Worm (Caenorhabditis elegans) whole organism, midembryonic: ENCODE measurements around the gene C52G5.2.

Experiments
- T22C8.4 ChIP-seq: fragments of 200-800 bp; sonication (Bioruptor generic); IDR thresholded peaks from 2 replicates; pipeline ENCODE4 v1.3.6; 2022; ENCODE audit warnings: missing genetic modification characterization, missing compliant biosample characterization
- cog-1 ChIP-seq: sonication (generic microtip); optimal IDR thresholded peaks from 2 replicates; lab custom pipeline; 2016; ENCODE audit warnings: missing genetic modification characterization, missing compliant biosample characterization
- flt-1 ChIP-seq: fragments of 200-800 bp; sonication (Bioruptor generic); IDR thresholded peaks from 2 replicates; pipeline ENCODE4 v1.3.6; 2022; ENCODE audit warnings: missing genetic modification characterization, missing compliant biosample characterization
- klf-2 ChIP-seq: fragments of 200-800 bp; sonication (Bioruptor generic); conservative IDR thresholded peaks from 2 replicates; pipeline ENCODE4 v1.3.6; 2022; ENCODE audit warnings: missing genetic modification reagents, missing genetic modification characterization, missing compliant biosample characterization
- med-1 ChIP-seq: sonication (generic microtip); optimal IDR thresholded peaks from 2 replicates; lab custom pipeline; 2017; ENCODE audit warnings: missing genetic modification characterization, mild to moderate bottlenecking, missing compliant biosample characterization, antibody characterized with exemption, missing genetic modification reagents; ENCODE audit not compliant: insufficient read depth
- ref-1 ChIP-seq: fragments of 200-800 bp; sonication (Bioruptor generic); conservative IDR thresholded peaks from 2 replicates; pipeline ENCODE4 v1.3.6; 2022; ENCODE audit warnings: missing genetic modification reagents, missing genetic modification characterization, missing compliant biosample characterization
- tab-1 ChIP-seq: fragments of 200-800 bp; sonication (Bioruptor generic); IDR thresholded peaks from 2 replicates; pipeline ENCODE4 v1.3.6; 2022; ENCODE audit warnings: missing genetic modification characterization, missing compliant biosample characterization
- ztf-23 ChIP-seq: fragments of 200-800 bp; sonication (Bioruptor generic); IDR thresholded peaks from 2 replicates; pipeline ENCODE4 v1.3.6; 2022; ENCODE audit warnings: missing genetic modification reagents, missing genetic modification characterization, missing compliant biosample characterization
- ztf-29 ChIP-seq: fragments of 200-800 bp; sonication (Bioruptor generic); IDR thresholded peaks from 2 replicates; pipeline ENCODE4 v1.3.6; 2022; ENCODE audit warnings: missing genetic modification reagents, missing genetic modification characterization, missing compliant biosample characterization

Gene C52G5.2

DNA sequence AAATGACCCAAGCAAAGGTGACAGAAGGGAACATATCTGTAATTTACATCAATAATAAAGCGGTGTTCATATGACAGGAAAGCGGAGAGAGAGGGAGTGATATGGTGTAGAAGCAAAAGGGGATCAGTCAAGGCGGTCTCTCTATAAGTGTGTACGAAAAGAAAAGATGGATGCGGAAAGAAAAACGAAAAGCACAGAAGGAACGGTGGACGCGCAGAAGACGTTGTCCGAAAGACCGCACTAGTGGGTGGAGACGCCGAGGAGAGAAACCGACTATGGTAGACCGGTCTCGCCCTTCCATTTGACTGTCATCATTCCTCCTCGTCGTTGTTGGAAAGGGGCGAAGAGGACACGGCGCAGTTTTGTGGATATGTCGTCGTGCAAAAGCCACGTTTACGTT is at the start of gene C52G5.2:
Gene C52G5.2 (plus strand): TSS at position 301 of the 400 bp plus-strand sequence.
- TF ChIP-seq cog-1 (tag; lab: Kevin White, UChicago) (no peak), ztf-23 (GFP tag; lab: Robert Waterston, UW) (no peak), ztf-29 (GFP tag; lab: Robert Waterston, UW) (no peak), ref-1 (no peak), tab-1 (GFP tag; lab: Robert Waterston, UW) (no peak), med-1 (GFP tag; lab: Kevin White, UChicago) (no peak), klf-2 (GFP tag; lab: Robert Waterston, UW) (no peak), T22C8.4 (GFP tag; lab: Robert Waterston, UW) (no peak), flt-1 (GFP tag; lab: Robert Waterston, UW) (no peak)

DNA sequence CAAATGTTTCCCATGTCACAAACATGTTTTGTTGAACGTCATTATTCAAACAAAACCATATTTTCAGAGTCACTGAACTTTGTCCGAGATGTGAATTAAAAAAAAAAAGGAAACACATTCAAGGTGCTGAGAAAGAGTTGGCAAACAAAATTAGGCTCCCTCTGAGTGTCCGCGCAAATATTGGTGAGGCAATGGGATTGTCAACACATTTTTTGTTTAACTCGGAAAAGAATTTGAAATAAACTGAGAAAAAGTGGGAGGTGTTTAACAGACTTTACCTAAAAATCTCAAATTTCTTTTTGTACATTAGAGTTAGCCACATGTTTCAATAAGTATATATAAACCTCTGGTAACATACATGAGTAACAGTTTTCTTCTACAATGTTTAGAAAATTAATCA is 49.3 kb upstream of the C52G5.2 start, which contains the start of gene abf-6:
Gene abf-6 (plus strand): TSS at position 323 of the 400 bp plus-strand sequence.
- no peak for TF ChIP-seq T22C8.4 (GFP tag; lab: Robert Waterston, UW)

DNA sequence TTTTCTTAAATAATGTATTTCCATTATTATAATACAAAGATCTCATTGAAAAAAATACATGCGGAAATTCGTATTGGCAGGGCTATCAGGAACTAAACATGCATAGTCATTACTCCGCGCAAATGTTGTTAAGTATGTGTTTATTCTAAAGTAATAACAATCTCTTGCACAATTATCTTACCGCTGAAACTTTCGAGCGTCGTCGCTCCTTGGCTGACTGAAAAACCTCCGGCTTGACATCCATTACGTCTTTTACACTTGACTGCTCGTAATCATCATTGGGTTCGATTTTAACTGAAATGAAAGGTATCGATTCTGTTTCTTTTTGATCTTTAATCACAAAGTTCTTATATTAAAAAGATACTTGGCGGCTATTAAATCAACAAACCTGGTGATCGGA is 43.3 kb upstream of the C52G5.2 start:
- no peak for TF ChIP-seq cog-1 (tag; lab: Kevin White, UChicago)

DNA sequence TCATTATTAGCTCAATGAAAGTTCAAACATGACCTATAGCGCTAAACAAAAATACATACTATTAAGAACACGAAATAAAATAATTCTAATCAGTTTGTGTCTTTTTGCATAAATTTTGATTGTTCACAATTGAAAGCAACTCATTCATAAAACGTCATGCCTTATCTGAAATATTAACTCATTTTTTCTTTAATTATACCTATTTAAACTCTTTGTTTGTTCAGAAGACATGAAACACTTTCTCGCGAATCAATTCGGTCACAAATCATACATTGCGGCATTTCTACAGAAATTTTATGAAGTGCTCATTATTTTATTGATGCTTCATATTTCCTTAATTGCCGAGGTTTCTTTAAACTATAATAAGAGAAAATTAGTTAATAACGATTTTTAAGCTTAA is 36.2 kb upstream of the C52G5.2 start:
- TF ChIP-seq ztf-23 (GFP tag; lab: Robert Waterston, UW) (no peak), ref-1 (no peak), T22C8.4 (GFP tag; lab: Robert Waterston, UW) (no peak), med-1 (GFP tag; lab: Kevin White, UChicago) (no peak), tab-1 (GFP tag; lab: Robert Waterston, UW) (no peak), flt-1 (GFP tag; lab: Robert Waterston, UW) (no peak), cog-1 (tag; lab: Kevin White, UChicago) (no peak), ztf-29 (GFP tag; lab: Robert Waterston, UW) (no peak), klf-2 (GFP tag; lab: Robert Waterston, UW) (no peak)

DNA sequence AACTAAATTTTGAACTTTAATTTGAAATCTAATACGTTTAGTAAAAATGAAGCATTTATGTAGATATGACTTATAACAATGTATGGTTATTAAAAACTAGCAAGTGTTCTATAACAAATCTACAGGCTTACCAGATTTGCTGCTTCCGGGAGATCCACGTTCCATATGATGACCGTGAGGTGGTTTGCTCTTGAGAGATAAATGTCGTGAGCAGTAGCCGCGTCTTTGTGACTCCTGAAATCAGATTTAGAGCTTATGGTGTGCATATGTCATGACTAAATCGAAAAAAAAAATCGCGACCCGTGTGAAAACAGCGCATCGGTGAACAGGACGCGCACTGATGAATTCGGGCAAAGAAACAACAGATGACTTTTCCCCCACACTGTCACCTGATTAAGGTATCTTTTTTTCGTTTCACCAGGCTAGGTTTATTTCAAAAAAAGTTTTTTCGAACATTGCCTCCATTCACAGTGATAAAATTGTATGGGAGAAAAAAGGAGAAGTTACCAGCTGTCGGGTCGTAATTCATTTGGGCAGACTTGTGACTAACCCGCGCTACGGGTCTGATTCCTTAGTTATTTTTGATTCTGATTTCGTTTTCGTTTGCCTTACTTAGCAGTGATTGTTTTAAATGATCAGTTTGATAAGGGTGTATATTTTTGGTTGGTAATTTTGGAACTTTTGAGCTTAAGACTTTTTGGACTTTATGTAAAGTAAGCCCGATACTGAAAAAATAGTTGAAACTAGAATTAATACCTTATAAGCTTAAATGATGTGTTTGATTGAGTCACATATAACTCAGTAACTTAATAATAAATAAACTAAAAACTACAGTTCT is 34.8 kb upstream of the C52G5.2 start, which contains the start of gene nhr-27:
Gene nhr-27 (minus strand): TSS at position 234 of the 838 bp plus-strand sequence.
- TF ChIP-seq ztf-29 (GFP tag; lab: Robert Waterston, UW) (no peak), tab-1 (GFP tag; lab: Robert Waterston, UW) (no peak)

DNA sequence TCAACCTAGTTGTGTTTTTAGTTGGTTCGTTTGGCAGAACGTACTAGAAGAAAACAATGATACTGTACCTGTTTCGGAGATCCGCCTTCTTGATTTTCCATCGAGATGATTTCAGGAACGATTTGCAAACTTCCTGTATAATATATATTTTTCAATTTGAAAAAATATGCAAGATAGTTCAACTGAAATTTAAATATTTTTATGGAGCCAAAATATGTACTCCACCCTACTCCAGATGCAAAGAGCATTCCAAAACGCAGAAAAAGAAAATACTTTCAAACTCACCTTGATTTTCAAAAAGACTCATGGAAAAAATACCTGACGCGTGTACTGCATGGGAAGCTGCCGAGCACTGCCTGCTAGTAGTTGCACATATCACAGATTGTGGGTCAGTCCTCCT is 29.6 kb upstream of the C52G5.2 start, which contains the start of gene gei-3:
Gene gei-3 (minus strand): TSS at position 101 of the 400 bp plus-strand sequence.
- no peak for TF ChIP-seq tab-1 (GFP tag; lab: Robert Waterston, UW)
- TF ChIP-seq ztf-23 (GFP tag; lab: Robert Waterston, UW) = no peak
- no peak for TF ChIP-seq med-1 (GFP tag; lab: Kevin White, UChicago)
- TF ChIP-seq cog-1 (tag; lab: Kevin White, UChicago) = no peak
- no peak for TF ChIP-seq T22C8.4 (GFP tag; lab: Robert Waterston, UW)
- no peak for TF ChIP-seq flt-1 (GFP tag; lab: Robert Waterston, UW)
- no peak for TF ChIP-seq ztf-29 (GFP tag; lab: Robert Waterston, UW)
- TF ChIP-seq klf-2 (GFP tag; lab: Robert Waterston, UW) = no peak
- no peak for TF ChIP-seq ref-1

DNA sequence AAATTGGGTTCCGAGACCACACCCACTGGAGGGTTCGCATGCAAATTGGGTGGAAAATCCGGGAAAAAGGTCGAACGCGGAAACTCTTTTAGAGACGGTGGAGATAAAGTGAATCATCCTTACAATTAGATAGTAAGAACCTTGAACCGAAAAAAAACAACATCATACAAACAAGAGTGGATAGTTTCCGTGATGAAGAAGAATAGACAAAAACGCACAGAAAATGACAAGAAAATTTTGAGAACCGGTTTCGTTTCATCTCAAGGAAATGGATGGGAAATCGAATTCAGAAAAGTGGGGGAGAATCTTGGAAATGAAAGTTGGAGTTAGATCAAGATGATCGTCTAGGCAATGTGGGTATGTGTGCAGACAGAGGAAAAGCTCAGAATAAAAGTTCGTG is 27.7 kb upstream of the C52G5.2 start:
- TF ChIP-seq ztf-29 (GFP tag; lab: Robert Waterston, UW) (no peak), ztf-23 (GFP tag; lab: Robert Waterston, UW) (no peak), cog-1 (tag; lab: Kevin White, UChicago) (no peak), med-1 (GFP tag; lab: Kevin White, UChicago) (no peak), tab-1 (GFP tag; lab: Robert Waterston, UW) (no peak), flt-1 (GFP tag; lab: Robert Waterston, UW) (no peak), ref-1 (no peak), klf-2 (GFP tag; lab: Robert Waterston, UW) (no peak), T22C8.4 (GFP tag; lab: Robert Waterston, UW) (no peak)

DNA sequence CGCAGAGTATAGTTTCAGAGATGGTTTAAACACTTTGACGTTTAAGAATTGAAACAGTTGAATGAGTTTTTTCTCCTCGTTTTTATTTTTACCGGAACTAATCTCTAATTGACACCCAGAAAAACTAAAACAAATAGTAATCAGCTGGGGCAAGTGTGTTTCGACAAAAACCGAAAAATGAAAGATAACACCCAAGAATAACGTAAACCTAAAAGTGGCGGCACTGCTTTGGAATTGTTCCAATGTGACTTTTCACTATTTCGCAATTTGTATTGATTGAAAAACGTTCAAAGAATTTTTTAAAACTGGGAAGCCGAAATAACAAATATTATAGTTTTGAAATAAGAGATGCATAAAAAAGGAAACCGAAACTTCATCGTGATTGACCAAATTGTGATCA is 24.3 kb upstream of the C52G5.2 start:
- TF ChIP-seq flt-1 (GFP tag; lab: Robert Waterston, UW) = no peak
- TF ChIP-seq med-1 (GFP tag; lab: Kevin White, UChicago) = no peak
- TF ChIP-seq T22C8.4 (GFP tag; lab: Robert Waterston, UW) = no peak
- TF ChIP-seq klf-2 (GFP tag; lab: Robert Waterston, UW) = no peak
- no peak for TF ChIP-seq ztf-29 (GFP tag; lab: Robert Waterston, UW)
- no peak for TF ChIP-seq ref-1
- TF ChIP-seq ztf-23 (GFP tag; lab: Robert Waterston, UW) = no peak
- TF ChIP-seq cog-1 (tag; lab: Kevin White, UChicago) = no peak
- no peak for TF ChIP-seq tab-1 (GFP tag; lab: Robert Waterston, UW)

DNA sequence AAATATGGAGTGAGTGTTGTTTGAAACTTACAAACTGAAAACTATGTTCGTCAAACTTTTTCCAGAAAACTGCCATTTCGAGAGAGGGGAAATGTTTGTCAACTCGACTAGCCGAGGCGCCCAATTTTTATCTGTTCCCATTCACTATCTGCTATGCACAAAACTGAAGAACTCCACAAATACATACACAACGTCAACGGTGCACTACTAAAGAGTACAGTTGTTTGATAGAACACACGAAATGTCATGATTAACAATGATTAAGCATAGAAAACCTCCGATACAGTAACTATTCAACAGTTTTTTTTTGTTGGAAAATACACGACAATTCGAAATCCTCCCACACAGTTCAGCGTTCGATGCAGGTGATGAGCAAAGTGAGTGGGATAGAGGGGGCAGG is 23.6 kb upstream of the C52G5.2 start:
- TF ChIP-seq med-1 (GFP tag; lab: Kevin White, UChicago) (no peak), ztf-29 (GFP tag; lab: Robert Waterston, UW) (no peak), flt-1 (GFP tag; lab: Robert Waterston, UW) (no peak), ztf-23 (GFP tag; lab: Robert Waterston, UW) (no peak), tab-1 (GFP tag; lab: Robert Waterston, UW) (no peak), ref-1 (no peak), klf-2 (GFP tag; lab: Robert Waterston, UW) (no peak), cog-1 (tag; lab: Kevin White, UChicago) (no peak), T22C8.4 (GFP tag; lab: Robert Waterston, UW) (no peak)
